Worm (Caenorhabditis elegans): ENCODE measurements around the gene Y116A8C.43.

The Y116A8C.43 gene

DNA sequence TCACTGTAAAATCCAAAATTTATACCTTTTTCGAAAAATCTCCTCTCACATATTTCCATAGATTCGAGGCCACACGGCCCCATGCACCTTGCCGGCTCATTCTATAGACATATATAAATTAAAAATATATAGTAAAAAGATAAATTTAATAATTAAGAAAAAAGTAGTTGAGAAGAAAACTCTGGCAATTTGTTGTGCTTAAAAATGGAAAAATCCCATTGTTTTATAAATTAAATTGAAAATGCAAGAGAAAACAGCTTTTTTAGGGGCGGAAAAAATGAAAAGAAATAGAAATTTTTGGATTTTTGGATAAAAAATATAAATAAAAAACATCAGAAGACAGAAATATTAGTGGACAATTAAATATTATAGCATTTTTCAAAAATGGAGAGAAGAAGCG is 15.0 kb downstream of the Y116A8C.43 start, which contains the start of gene Y116A8C.30:
Gene Y116A8C.30, minus strand, starts transcription at position 101 of the 400 bp plus-strand sequence.
- TF ChIP-seq unc-62 (GFP tag; optimal IDR thresholded peaks at IDR 0.05) (no peak), ztf-4 (tag; optimal IDR thresholded peaks at IDR 0.05) (no peak), ceh-82 (tag; optimal IDR thresholded peaks at IDR 0.05) (no peak), blmp-1 (tag; optimal IDR thresholded peaks at IDR 0.05; ENCODE audit: insufficient read depth) (no peak), mab-5 (tag; optimal IDR thresholded peaks at IDR 0.05) (no peak), lsy-2 (tag; optimal IDR thresholded peaks at IDR 0.05) (no peak), nhr-21 (tag; optimal IDR thresholded peaks at IDR 0.05) (no peak), peb-1 (tag; optimal IDR thresholded peaks at IDR 0.05) (no peak), nhr-12 (tag; optimal IDR thresholded peaks at IDR 0.05) (no peak), mdl-1 (tag; optimal IDR thresholded peaks at IDR 0.05) (no peak), sem-4 (tag; optimal IDR thresholded peaks at IDR 0.05) (no peak), aly-2 (tag; optimal IDR thresholded peaks at IDR 0.05) (no peak), Y55F3AM.14 (GFP tag; optimal IDR thresholded peaks at IDR 0.05) (no peak), nhr-11 (tag; optimal IDR thresholded peaks at IDR 0.05) (no peak), dmd-4 (tag; optimal IDR thresholded peaks at IDR 0.05) (no peak), zag-1 (tag; optimal IDR thresholded peaks at IDR 0.05) (no peak), nhr-23 (tag; optimal IDR thresholded peaks at IDR 0.05) (no peak), egl-27 (tag; optimal IDR thresholded peaks at IDR 0.05) (no peak), mbf-1 (tag; optimal IDR thresholded peaks at IDR 0.05) (no peak), ztf-1 (GFP tag; conservative IDR thresholded peaks at IDR 0.05) (no peak)

DNA sequence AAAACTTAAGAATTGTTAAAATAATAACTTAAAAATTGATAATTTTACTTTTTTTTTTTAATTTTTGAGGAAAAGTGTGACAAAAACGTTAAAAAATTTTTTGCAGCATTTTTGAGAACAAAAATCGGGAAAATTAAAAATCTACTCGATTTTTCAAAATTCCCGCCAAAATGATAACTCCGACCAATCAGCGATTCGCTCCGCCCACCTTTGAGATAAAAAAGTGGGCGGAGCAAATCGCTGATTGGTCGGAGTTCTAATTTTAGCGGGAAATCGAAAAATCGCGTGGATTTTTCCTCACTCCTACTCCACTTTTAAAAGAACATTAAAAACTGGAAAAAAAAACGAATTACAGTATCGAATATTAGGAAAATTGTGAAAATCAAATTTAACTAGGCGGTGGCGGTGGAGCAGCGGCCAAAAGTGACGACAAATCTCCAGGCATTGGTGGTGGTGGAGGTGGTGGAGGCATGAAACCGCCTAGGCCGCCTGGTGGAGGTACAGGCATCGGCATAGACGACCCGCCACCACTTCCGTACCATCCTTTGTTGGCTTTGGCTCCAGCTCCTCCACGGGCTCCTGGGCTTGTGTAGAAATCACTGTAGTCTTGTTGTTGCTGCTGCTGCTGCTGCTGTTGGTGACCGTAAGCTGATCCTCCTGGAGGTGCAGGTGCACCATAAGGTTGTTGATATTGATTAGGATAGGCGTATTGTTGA is 15.7 kb downstream of the Y116A8C.43 start:
- no peak for TF ChIP-seq unc-55 (GFP tag; optimal IDR thresholded peaks at IDR 0.05)
- no peak for TF ChIP-seq elt-3 (tag; optimal IDR thresholded peaks at IDR 0.05)
- no peak for TF ChIP-seq alr-1 (tag; optimal IDR thresholded peaks at IDR 0.05)
- TF ChIP-seq sem-4 (tag; optimal IDR thresholded peaks at IDR 0.05) = no peak
- TF ChIP-seq ztf-11 (tag; optimal IDR thresholded peaks at IDR 0.05) = no peak
- no peak for TF ChIP-seq ztf-1 (GFP tag; conservative IDR thresholded peaks at IDR 0.05)
- no peak for TF ChIP-seq nhr-25 (tag; optimal IDR thresholded peaks at IDR 0.05)
- no peak for TF ChIP-seq C34F6.9 (tag; optimal IDR thresholded peaks at IDR 0.05)

DNA sequence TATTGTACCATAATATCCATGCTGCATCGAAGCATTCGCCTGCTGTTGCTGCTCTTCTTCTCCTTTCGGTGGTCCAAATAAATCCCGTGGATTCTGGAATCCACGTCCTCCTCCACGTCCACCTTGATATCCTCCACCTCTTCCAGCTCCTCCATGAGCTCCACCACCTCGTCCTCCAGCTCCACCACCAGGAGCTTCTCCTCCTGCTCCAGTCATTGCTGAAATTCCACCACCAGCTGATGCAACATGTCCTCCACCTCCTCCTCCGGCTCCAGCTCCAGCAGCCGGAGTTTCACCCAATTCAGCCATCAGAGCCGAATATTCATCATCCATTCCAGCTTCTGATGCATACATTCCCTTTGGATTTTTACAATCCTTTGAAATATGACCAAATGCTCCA is 16.9 kb downstream of the Y116A8C.43 start:
- TF ChIP-seq zag-1 (tag; optimal IDR thresholded peaks at IDR 0.05) (no peak), mbf-1 (tag; optimal IDR thresholded peaks at IDR 0.05) (no peak), lin-13 (GFP tag; optimal IDR thresholded peaks at IDR 0.05) (no peak), nhr-12 (tag; optimal IDR thresholded peaks at IDR 0.05) (no peak), lsy-2 (tag; optimal IDR thresholded peaks at IDR 0.05) (no peak), ztf-4 (tag; optimal IDR thresholded peaks at IDR 0.05) (no peak), egl-27 (tag; optimal IDR thresholded peaks at IDR 0.05) (no peak), C34F6.9 (tag; optimal IDR thresholded peaks at IDR 0.05) (no peak), ceh-82 (tag; optimal IDR thresholded peaks at IDR 0.05) (no peak), skn-1 (tag; optimal IDR thresholded peaks at IDR 0.05) (no peak), gmeb-1 (tag; optimal IDR thresholded peaks at IDR 0.05) (no peak), nhr-237 (tag; optimal IDR thresholded peaks at IDR 0.05) (no peak), sma-9 (GFP tag; optimal IDR thresholded peaks at IDR 0.05) (no peak), sma-9 (tag; optimal IDR thresholded peaks at IDR 0.05) (no peak), nhr-6 (tag; optimal IDR thresholded peaks at IDR 0.05) (no peak), crh-2 (tag; optimal IDR thresholded peaks at IDR 0.05) (no peak), peb-1 (tag; optimal IDR thresholded peaks at IDR 0.05) (no peak)

DNA sequence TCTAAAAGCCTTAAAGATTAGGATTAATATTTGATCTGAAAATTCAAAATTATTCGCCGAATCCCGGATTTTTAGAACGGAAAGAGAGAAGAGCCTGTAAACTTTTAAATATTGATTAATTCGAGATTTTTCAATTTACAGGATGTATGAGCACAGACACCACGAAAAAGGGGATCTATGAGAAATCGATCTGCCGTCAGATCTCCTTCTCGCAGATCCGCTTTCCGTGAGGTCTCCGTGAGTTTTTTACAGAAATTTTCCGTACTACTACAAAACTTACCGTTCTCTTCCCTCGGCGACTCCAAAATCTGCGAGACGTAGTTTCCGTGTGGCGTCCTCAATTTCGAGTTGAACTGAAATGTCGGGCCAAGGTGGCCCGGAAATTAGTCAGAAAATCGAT is 19.5 kb downstream of the Y116A8C.43 start:
- TF ChIP-seq elt-1 (tag; optimal IDR thresholded peaks at IDR 0.05) = no peak
- no peak for TF ChIP-seq dmd-4 (tag; optimal IDR thresholded peaks at IDR 0.05)
- no peak for TF ChIP-seq unc-39 (tag; optimal IDR thresholded peaks at IDR 0.05)
- TF ChIP-seq mdl-1 (tag; optimal IDR thresholded peaks at IDR 0.05) = no peak
- no peak for TF ChIP-seq lsy-2 (tag; optimal IDR thresholded peaks at IDR 0.05)
- no peak for TF ChIP-seq snpc-4 (tag; optimal IDR thresholded peaks at IDR 0.05)
- TF ChIP-seq ceh-82 (tag; optimal IDR thresholded peaks at IDR 0.05) = no peak
